Fruit fly (Drosophila melanogaster): Measurements from ENCODE around the gene eIF3g1.

The eIF3g1 gene

DNA sequence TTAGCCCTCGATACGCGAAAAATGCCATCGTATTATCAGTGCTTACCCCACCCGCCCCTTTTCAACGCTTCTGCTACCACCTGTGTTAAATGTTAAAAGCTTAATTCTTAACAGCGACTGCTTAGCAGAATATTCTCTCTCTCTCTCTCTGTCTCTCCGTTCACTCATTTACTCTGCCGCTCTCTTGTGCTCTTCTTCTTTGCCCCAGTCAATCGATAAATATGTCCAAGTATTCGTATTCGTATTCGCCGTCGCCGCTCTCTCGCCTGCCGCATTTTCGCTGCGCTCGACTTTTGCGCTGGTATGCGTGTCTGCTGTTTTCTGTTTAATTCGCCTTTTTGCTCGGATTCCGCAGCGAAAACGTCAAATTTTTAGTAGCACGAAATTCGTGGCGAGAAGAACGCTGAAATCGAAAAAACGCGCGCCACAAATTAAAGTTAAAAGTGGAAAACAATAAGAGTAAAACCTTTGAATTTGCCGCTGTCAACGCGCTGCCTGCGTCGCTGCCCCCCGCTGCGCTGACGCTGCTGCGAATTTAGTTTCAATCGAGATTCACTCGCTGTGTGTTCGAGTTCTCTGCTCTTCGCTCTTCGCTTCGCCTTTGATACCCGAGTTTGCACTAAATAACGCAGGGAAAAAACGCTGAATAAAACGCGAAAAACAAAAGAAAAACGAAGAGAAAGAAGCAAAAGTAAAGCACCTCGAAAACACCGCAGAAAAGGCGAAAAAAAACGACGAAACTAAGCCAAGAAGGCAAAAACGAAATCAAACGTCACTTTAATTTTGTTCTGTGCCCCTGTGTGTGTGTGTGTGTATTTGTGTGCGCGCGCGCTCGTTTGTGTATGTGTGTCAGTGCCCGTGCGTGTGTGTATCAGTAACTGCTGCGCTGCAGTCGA lies 32.6 kb upstream of the eIF3g1 start:
- no peak for TF ChIP-seq noc (tag; optimal IDR thresholded peaks at IDR 0.05)

DNA sequence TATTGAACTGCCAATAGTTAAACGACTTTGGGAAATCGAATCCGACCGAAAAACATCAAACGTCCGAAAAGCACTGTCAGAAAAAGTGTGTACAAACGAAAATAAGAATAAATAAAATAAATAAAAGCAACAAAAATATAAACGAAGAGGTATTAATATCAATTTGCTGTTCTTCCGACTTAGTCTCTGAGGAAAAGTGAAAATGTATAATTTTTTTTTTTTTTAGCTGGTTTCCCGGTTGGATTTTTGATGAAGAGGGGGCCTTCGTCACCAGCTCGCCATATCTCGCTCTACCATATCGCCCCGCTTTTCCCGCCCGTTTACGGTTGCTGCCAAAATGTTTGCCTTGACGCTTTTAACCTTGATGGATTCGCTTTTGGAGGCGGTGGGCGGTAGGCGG lies 28.5 kb upstream of the eIF3g1 start:
- TF ChIP-seq noc (tag; optimal IDR thresholded peaks at IDR 0.05) = peak; percentile 3

DNA sequence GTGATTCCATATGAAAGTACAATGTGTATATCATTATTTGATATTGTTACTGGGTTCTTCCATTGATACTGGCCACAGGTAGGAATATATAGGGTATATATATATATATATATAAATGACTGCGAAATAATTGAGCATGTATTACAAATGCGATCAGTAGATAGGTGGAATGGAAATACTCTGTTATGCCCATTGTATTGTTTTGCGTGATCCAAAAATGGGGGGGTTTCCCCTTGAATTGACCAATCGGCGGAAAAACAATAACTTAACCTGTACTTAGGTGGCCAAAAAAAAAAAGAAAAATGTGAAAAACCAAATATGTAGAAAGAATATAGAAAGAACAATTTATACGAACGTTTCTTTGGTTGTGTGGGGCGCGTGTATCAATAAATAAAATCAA lies 27.8 kb upstream of the eIF3g1 start:
- TF ChIP-seq noc (tag; optimal IDR thresholded peaks at IDR 0.05) = no peak

DNA sequence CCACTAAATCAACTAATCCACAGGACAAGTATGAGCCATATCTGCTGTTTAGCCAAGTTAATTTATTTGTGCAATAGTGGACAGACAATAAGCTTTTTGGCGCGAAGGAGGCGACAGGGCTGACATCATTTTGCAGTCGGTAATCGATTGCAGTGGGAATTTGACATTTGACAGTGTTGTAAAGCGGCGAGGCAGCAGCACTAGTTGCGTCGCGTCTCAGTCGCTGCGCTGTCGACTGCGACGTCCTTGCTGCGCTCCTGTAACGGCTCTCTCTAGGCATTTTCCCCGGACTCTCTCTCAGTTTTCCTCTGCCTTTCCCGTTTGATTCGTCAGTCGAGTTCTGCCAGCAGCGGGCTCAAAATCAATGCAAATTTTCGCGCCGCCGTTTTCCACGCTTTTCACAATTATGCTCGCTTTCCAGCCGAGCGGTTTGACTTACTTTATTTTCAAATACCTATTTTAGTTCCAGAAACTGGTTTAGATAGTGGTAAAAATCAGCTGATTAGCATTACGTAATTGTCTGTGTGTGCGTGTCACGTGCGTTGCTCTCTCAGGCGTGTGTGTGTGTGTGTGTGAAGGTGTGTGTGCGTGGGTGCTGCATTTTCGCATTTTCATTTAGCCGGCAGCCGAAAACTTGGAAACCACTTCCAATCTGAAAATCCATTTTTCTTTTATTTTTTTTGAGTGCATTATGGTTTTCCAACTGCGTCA lies 26.8 kb upstream of the eIF3g1 start:
- no peak for TF ChIP-seq noc (tag; optimal IDR thresholded peaks at IDR 0.05)

DNA sequence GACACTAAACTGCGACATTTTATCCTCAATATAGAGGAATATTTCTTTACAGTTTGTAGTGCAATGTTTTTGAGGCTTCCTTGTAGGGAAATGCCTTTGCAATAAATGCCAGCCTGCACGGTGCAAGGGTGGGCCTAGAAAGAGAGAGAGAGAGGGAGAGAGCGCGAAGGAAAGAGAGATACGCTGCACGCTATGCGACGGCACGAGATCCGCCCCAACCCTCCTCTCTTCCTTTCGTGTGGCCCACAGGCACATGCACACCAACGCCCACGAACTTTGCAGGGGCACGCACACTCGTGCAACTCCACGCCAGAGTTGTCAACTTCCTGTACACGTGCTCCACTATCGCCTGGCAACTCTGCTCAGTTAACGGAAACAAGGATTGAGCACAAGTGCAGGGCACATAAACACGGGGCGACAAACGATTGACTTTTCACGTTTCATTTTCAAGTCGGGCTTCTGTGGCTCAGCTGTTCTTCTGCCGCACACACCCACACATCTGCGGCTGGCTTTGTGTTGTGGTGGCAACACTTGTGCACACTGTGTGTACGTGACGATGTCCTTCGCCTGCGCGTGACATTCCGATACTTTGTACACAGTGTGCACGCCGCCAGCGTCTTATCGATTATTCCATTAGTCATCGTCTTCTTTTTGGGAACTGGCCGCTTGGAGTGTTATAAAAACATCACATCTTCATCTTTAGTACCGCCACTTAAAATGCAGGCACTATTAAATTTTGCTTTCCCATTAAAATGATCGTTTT lies 26.0 kb upstream of the eIF3g1 start:
- TF ChIP-seq noc (tag; optimal IDR thresholded peaks at IDR 0.05) = no peak

DNA sequence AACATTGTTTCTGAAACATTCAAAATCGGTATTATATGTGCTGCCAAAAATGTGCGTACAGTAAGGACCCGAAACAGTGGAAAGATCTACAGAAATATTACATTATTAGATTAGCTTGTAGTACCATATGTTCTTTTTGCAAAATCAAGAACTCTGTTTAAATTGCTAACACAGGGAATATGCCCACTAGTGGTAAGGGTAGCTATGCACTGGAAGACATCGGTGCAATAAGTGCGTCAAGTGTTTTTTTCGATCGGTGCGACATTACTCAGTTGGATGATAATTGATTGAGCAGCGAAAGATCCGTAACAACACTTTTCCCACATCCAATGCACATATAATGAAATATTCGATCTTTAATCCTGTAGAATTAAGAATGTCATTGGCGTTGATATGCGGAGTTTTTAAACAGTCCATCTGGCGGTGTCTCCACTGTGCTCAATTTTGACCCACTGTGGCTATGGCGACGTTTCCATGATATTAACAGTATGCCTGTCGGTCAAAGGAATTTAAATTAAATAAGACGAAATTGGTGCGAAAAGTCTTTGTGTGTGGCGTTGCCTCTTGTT lies 25.0 kb upstream of the eIF3g1 start:
- no peak for TF ChIP-seq noc (tag; optimal IDR thresholded peaks at IDR 0.05)

DNA sequence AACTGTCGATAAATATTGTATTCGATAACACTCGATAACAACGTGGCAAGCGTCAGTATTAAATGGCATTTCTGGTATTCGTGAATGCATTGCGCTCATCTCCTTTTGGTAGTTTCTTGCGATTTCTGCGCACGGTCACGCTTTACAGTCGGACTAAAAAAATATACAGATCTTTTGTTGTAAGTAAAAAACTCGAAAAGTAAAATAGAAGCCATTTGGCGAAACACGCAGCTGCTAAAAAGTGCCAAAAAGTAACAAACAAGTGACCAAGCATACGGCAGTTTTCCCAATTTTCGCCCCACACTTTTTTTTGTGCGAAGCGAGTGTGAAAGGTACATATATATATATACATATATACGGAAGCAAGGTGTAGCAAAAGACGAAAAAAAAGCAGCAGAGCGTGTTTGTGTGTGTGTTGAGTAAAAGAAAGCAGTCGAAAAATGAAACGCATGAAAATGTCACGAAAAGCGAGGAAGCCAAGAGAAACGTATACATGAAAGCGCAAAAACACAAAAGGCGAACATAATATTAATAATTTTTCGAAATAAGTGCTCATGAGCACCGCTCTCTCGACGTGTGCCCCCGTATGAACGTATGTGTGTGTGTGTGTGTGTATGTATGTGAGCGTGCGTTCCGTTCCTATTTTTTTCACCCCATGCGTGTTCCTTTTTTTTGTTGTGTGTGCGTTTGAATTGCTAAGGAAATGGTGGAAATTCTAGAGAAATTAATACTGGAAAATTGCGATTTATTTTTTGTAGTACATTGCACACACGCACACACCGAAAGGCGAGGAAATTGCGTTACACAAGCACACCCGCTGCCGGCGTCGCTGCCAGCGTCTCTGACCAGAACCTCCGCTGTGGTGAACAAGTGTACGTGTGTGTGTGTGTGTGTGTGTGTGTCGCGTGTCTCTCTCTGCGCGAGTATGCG lies 24.0 kb upstream of the eIF3g1 start, which contains the start of gene sgg:
Gene sgg, plus strand, starts transcription at position 106 of the 930 bp plus-strand sequence.
- TF ChIP-seq noc (tag; optimal IDR thresholded peaks at IDR 0.05) = no peak

DNA sequence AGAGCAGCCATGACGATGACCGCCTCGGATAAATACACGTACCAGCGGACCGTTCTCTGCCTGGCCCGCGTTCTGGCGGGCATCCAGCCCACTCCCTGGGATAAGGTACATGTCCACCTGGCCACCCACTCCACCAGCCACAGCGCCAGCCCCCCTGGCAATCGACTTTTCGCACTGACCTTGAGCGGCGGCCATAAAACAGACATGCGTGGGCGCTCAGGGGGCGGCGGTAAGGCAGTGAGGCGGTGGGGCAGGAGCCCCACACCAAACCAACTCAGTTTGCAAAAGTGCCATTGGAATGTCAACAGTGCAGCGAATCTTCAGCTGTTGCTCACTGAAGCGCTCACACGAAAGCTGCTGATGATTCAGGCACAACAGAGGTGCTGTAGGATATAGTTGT lies 14.9 kb upstream of the eIF3g1 start:
- TF ChIP-seq noc (tag; optimal IDR thresholded peaks at IDR 0.05) = no peak

DNA sequence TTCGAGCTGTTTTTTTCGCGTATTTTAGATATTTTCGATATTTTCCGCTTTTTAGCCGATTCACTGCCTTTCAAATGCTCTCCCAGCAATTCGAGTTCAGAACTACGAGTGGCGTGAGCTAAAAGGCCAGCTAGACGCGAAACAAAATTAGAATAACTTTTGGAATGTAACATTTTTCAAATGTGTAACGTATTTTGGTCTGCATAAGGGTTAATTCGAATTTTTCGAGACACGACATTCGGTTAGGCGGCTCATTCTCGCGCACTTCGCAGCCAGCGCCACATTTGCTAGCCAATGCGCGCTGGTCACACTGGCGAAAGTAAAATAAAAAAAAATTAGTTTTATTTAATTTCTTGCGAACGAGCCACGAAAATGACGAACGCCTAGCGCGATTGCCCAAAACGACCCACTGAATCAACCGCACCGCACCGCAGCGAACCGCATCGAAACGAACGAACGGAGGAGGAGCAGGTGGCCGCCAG lies 14.4 kb upstream of the eIF3g1 start, which contains the start of the genes brv3 and Pi4KIIIalpha:
Gene brv3, minus strand, starts transcription at position 51 of the 482 bp plus-strand sequence.
Gene Pi4KIIIalpha, plus strand, starts transcription at position 280 of the 482 bp plus-strand sequence.
- TF ChIP-seq noc (tag; optimal IDR thresholded peaks at IDR 0.05) = no peak

DNA sequence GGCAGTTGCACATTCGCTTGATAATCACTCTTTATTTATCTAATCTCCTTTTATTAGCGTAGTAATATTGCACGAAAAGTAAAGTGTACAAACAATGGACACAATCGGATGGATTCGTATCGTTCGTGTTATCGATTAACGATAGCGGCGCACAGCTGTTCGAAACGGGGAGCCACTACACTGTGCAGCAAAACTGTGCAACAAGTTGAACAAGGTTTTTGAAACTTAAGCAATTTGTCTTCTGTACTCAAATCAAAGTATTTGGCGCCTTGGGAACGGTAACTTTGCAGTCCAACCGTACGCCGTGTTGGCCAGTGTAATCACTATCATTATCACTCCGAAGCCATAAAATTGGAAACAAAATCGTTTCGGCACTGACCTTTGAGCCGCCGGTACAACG lies 9.5 kb upstream of the eIF3g1 start, which contains the start of the genes Tsp3A and Seipin:
Gene Tsp3A, minus strand, starts transcription at position 88 of the 400 bp plus-strand sequence.
Gene Seipin, plus strand, starts transcription at position 149 of the 400 bp plus-strand sequence.
- TF ChIP-seq noc (tag; optimal IDR thresholded peaks at IDR 0.05) = peak; percentile 89

DNA sequence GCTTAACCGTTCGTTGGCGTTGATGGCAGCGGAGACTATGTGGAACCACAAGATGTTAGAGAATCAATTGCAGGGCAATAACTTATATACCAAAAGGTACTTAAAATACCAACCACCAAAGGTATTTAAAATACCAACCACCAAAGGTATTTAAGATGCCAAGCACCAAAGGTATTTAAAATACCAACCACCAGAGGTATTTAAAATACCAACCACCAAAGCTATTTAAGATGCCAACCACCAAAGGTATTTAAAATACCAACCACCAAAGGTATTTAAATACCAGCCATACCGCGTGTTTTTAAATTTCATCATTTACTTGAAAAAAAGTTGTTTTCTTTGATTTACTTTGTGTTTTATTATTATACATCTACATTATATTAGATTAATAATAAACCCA lies 7.3 kb upstream of the eIF3g1 start:
- no peak for TF ChIP-seq noc (tag; optimal IDR thresholded peaks at IDR 0.05)

DNA sequence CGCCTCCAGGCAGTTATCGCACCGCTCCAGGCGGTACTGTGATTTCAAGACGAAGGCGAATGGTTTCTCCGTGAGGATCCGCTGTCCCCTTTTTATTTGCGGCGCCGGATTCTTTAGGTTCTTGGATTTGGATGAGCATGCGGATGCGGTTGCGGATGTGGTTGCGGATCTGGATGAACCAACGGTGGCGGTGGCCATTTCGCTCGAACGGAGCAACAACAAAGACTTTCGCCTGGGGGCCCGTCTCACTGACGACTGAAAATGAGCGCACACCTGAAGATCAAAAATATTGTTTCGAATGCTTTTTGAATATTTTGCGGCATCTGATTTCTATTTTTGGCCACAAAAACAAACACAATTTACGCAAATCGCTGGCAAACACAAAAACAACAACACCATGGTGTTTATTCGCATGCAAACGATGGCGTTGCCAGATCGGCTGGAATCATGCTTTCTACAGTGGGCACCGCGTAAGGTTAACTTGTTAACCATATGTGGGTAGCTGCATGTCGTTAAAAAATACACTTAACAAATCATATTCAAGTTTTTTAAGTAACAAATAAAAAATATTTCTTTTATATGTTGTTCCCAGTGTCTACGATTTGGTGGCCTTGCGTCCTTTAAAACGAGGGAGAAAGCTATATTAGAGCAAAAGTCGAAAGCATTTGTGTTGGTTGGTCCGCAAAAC lies 1.5 kb downstream of the eIF3g1 start, which contains the start of gene Smyd3:
Gene Smyd3, minus strand, starts transcription at position 407 of the 688 bp plus-strand sequence.
- TF ChIP-seq noc (tag; optimal IDR thresholded peaks at IDR 0.05) = peak; percentile 74

DNA sequence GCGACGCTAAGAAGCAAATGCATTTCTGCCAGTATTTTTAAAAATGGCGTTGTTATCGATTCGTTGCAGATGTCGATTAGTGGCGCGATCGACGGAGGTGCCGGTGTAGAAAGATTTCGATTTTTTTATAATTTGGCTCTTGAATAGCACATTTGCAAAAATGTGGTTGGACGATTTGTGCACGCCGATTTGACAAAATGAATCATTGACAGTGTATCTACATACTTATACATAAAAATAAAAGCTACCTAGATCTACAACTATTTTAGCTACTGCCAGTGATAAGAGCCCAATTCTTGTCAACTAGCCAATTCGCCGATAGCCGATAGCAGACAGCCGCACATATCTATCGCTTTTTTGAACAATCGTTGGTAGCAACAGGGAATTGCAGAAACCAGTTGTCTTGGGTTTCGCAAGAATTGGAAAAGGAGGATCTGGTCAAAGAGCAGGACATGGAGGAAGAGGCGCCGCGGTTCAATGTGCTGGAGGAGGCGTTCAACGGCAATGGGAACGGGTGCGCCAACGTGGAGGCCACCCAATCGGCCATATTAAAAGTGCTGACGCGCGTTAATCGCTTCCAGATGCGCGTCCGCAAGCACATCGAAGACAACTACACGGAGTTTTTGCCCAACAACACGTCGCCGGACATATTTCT lies 6.2 kb downstream of the eIF3g1 start, which contains the start of the genes Klp3A and Zw10:
Gene Klp3A, minus strand, starts transcription at position 202 of the 655 bp plus-strand sequence.
Gene Zw10, plus strand, starts transcription at position 347 of the 655 bp plus-strand sequence.
- TF ChIP-seq noc (tag; optimal IDR thresholded peaks at IDR 0.05) = peak; percentile 20

Measured in whole organism, larva.